Fruit fly (Drosophila melanogaster) whole organism, embryonic: ENCODE results near the gene Rpn10.

Experiments
- Abd-B ChIP-seq: fragments of 200-800 bp; sonication (Bioruptor generic); optimal IDR thresholded peaks from 2 replicates; lab custom pipeline; 2018; ENCODE audit warnings: missing biosample characterization, mild to moderate bottlenecking, missing genetic modification characterization, moderate library complexity
- Atf-2 ChIP-seq: fragments of 200-800 bp; sonication (Bioruptor generic); optimal IDR thresholded peaks from 2 replicates; lab custom pipeline; 2016; ENCODE audit warnings: missing biosample characterization, missing genetic modification characterization
- BEAF-32 ChIP-seq: fragments of 200-800 bp; sonication (Bioruptor generic); optimal IDR thresholded peaks from 3 replicates; lab custom pipeline; 2017; ENCODE audit warnings: missing biosample characterization, missing genetic modification characterization, mild to moderate bottlenecking, moderate library complexity, missing genetic modification reagents
- CG10431 ChIP-seq: fragments of 200-800 bp; sonication (Bioruptor generic); optimal IDR thresholded peaks from 3 replicates; lab custom pipeline; 2018; ENCODE audit warnings: missing biosample characterization, mild to moderate bottlenecking, missing genetic modification characterization
- CG12104 ChIP-seq: fragments of 200-800 bp; sonication (Bioruptor generic); optimal IDR thresholded peaks from 3 replicates; lab custom pipeline; 2016; ENCODE audit warnings: missing biosample characterization, missing genetic modification characterization
- CG13123 ChIP-seq: fragments of 200-800 bp; sonication (Bioruptor generic); optimal IDR thresholded peaks from 2 replicates; lab custom pipeline; 2016; ENCODE audit warnings: missing biosample characterization, missing genetic modification characterization
- CG14710 ChIP-seq: fragments of 200-800 bp; sonication (Bioruptor generic); optimal IDR thresholded peaks from 3 replicates; lab custom pipeline; 2019; ENCODE audit warnings: missing biosample characterization, mild to moderate bottlenecking, missing genetic modification characterization, moderate library complexity
- CG15514 ChIP-seq: fragments of 200-800 bp; sonication (Bioruptor generic); optimal IDR thresholded peaks from 3 replicates; lab custom pipeline; 2017; ENCODE audit warnings: missing biosample characterization, missing genetic modification characterization, mild to moderate bottlenecking, moderate library complexity, missing genetic modification reagents
- CG15601 ChIP-seq: fragments of 200-800 bp; sonication (Bioruptor generic); optimal IDR thresholded peaks from 3 replicates; lab custom pipeline; 2019; ENCODE audit warnings: missing biosample characterization, mild to moderate bottlenecking, missing genetic modification characterization, moderate library complexity
- CG16863 ChIP-seq: fragments of 200-800 bp; sonication (Bioruptor generic); optimal IDR thresholded peaks from 3 replicates; lab custom pipeline; 2016; ENCODE audit warnings: missing biosample characterization, missing genetic modification characterization
- CG17186 ChIP-seq: fragments of 200-800 bp; sonication (Bioruptor generic); optimal IDR thresholded peaks from 3 replicates; lab custom pipeline; 2017; ENCODE audit warnings: missing biosample characterization, missing genetic modification reagents, missing genetic modification characterization
- CG17829 ChIP-seq: fragments of 200-800 bp; optimal IDR thresholded peaks from 2 replicates; lab custom pipeline; 2019; ENCODE audit warnings: missing biosample characterization, mild to moderate bottlenecking, missing genetic modification characterization, moderate library complexity
- CG2116 ChIP-seq: fragments of 200-800 bp; sonication (Bioruptor generic); optimal IDR thresholded peaks from 3 replicates; lab custom pipeline; 2018; ENCODE audit warnings: missing biosample characterization, mild to moderate bottlenecking, missing genetic modification characterization
- CG3847 ChIP-seq: fragments of 200-800 bp; sonication (Bioruptor generic); IDR thresholded peaks from 2 replicates; pipeline ENCODE4 v1.3.6; 2022; ENCODE audit warnings: missing biosample characterization, missing genetic modification characterization
- CG3995 ChIP-seq: fragments of 200-800 bp; sonication (Bioruptor generic); optimal IDR thresholded peaks from 3 replicates; lab custom pipeline; 2016; ENCODE audit warnings: missing biosample characterization, missing genetic modification characterization
- CG42726 ChIP-seq: fragments of 200-800 bp; sonication (Bioruptor generic); IDR thresholded peaks from 2 replicates; pipeline ENCODE4 v1.3.6; 2022; ENCODE audit warnings: missing biosample characterization, missing genetic modification characterization; ENCODE audit not compliant: partially characterized antibody
- CG4282 ChIP-seq: fragments of 200-800 bp; sonication (Bioruptor generic); optimal IDR thresholded peaks from 2 replicates; lab custom pipeline; 2016; ENCODE audit warnings: missing biosample characterization, missing genetic modification characterization
- CG6654 ChIP-seq: fragments of 200-800 bp; sonication (Bioruptor generic); optimal IDR thresholded peaks from 2 replicates; lab custom pipeline; 2017; ENCODE audit warnings: missing biosample characterization, mild to moderate bottlenecking, missing genetic modification characterization
- D19A ChIP-seq: fragments of 200-800 bp; optimal IDR thresholded peaks from 3 replicates; lab custom pipeline; 2019; ENCODE audit warnings: missing biosample characterization, mild to moderate bottlenecking, missing genetic modification characterization, moderate library complexity
- Dad ChIP-seq: fragments of 200-800 bp; sonication (Bioruptor generic); optimal IDR thresholded peaks from 3 replicates; lab custom pipeline; 2016; ENCODE audit warnings: missing biosample characterization, missing genetic modification characterization
- Deaf1 ChIP-seq: fragments of 200-800 bp; optimal IDR thresholded peaks from 3 replicates; lab custom pipeline; 2019; ENCODE audit warnings: missing biosample characterization, mild to moderate bottlenecking, missing genetic modification characterization, moderate library complexity
- GATAe ChIP-seq: fragments of 200-800 bp; sonication (Bioruptor generic); conservative IDR thresholded peaks from 2 replicates; pipeline ENCODE4 v1.3.6; 2022; ENCODE audit warnings: missing biosample characterization, missing genetic modification characterization
- MBD-R2 ChIP-seq: fragments of 200-800 bp; sonication (Bioruptor generic); IDR thresholded peaks from 2 replicates; pipeline ENCODE4 v1.3.6; 2022; ENCODE audit warnings: missing biosample characterization, missing genetic modification characterization
- MESR4 ChIP-seq: fragments of 200-800 bp; sonication (Bioruptor generic); optimal IDR thresholded peaks from 2 replicates; lab custom pipeline; 2018; ENCODE audit warnings: missing biosample characterization, mild to moderate bottlenecking, missing genetic modification characterization, moderate library complexity
- Opbp ChIP-seq: fragments of 200-800 bp; sonication (Bioruptor generic); IDR thresholded peaks from 3 replicates; pipeline ENCODE4 v1.3.6; 2022; ENCODE audit warnings: missing biosample characterization, missing genetic modification characterization; ENCODE audit not compliant: partially characterized antibody
- Sry-β ChIP-seq: fragments of 200-800 bp; sonication (Bioruptor generic); optimal IDR thresholded peaks from 2 replicates; lab custom pipeline; 2018; ENCODE audit warnings: missing biosample characterization, mild to moderate bottlenecking, missing genetic modification characterization, moderate library complexity
- Trl ChIP-seq, 3 experiments: fragments of >200 bp in 2 of 3; fragments of 200-800 bp in 1 of 3; sonication (Bioruptor generic) in 1 of 3; optimal IDR thresholded peaks; 2 replicates in 1 of 3; 3 replicates in 2 of 3; lab custom pipeline; 2016 to 2017; ENCODE audit warnings: missing biosample characterization in 1 of 3, missing genetic modification characterization in 1 of 3
- ac ChIP-seq: fragments of 200-800 bp; sonication (Bioruptor generic); optimal IDR thresholded peaks from 3 replicates; lab custom pipeline; 2017; ENCODE audit warnings: missing biosample characterization, mild to moderate bottlenecking, missing genetic modification characterization
- amos ChIP-seq: fragments of 200-800 bp; sonication (Bioruptor generic); IDR thresholded peaks from 2 replicates; pipeline ENCODE4 v1.3.6; 2022; ENCODE audit warnings: missing biosample characterization, missing genetic modification characterization; ENCODE audit not compliant: partially characterized antibody
- bcd ChIP-seq: fragments of 200-800 bp; sonication (Bioruptor generic); optimal IDR thresholded peaks from 2 replicates; lab custom pipeline; 2017; ENCODE audit warnings: missing biosample characterization, mild to moderate bottlenecking, missing genetic modification characterization
- da ChIP-seq: fragments of 200-800 bp; sonication (Bioruptor generic); optimal IDR thresholded peaks from 2 replicates; lab custom pipeline; 2016; ENCODE audit warnings: missing biosample characterization, missing genetic modification characterization
- dmrt11E ChIP-seq: fragments of 200-800 bp; sonication (Bioruptor generic); optimal IDR thresholded peaks from 3 replicates; lab custom pipeline; 2018; ENCODE audit warnings: missing biosample characterization, mild to moderate bottlenecking, missing genetic modification characterization, moderate library complexity
- gce ChIP-seq: fragments of 200-800 bp; sonication (Bioruptor generic); IDR thresholded peaks from 3 replicates; pipeline ENCODE4 v1.3.6; 2022; ENCODE audit warnings: missing biosample characterization, missing genetic modification characterization
- gro ChIP-seq: fragments of 200-800 bp; sonication (Bioruptor generic); optimal IDR thresholded peaks from 2 replicates; lab custom pipeline; 2016; ENCODE audit warnings: missing biosample characterization, missing genetic modification characterization
- hkb ChIP-seq, 2 experiments: fragments of 200-800 bp in 1 of 2; fragments of >200 bp in 1 of 2; sonication (Bioruptor generic) in 1 of 2; IDR thresholded peaks in 1 of 2; optimal IDR thresholded peaks in 1 of 2; 2 replicates each; pipeline versions ENCODE4 v1.3.6 to Lab custom; 2017 to 2022; ENCODE audit warnings: missing biosample characterization in 1 of 2, missing genetic modification characterization in 1 of 2
- insv ChIP-seq, 2 experiments: fragments of 200-800 bp; sonication (Bioruptor generic); optimal IDR thresholded peaks; 3 replicates each; lab custom pipeline; 2016 to 2018; ENCODE audit warnings: missing biosample characterization in 2 of 2, missing genetic modification characterization in 2 of 2
- jing ChIP-seq: fragments of 200-800 bp; sonication (Bioruptor generic); optimal IDR thresholded peaks from 2 replicates; lab custom pipeline; 2018; ENCODE audit warnings: missing biosample characterization, mild to moderate bottlenecking, missing genetic modification characterization
- knrl ChIP-seq: fragments of 200-800 bp; sonication (Bioruptor generic); IDR thresholded peaks from 3 replicates; pipeline ENCODE4 v1.3.6; 2022; ENCODE audit warnings: missing biosample characterization, missing genetic modification characterization; ENCODE audit not compliant: partially characterized antibody
- pb ChIP-seq: fragments of 200-800 bp; sonication (Bioruptor generic); optimal IDR thresholded peaks from 3 replicates; lab custom pipeline; 2016; ENCODE audit warnings: missing biosample characterization, missing genetic modification characterization
- phol ChIP-seq: fragments of 200-800 bp; sonication (Bioruptor generic); optimal IDR thresholded peaks from 3 replicates; lab custom pipeline; 2018; ENCODE audit warnings: missing biosample characterization, mild to moderate bottlenecking, missing genetic modification characterization, moderate library complexity
- prd ChIP-seq, 3 experiments: fragments of >200 bp in 2 of 3; fragments of 200-800 bp in 1 of 3; sonication (Bioruptor generic) in 1 of 3; optimal IDR thresholded peaks in 2 of 3; IDR thresholded peaks in 1 of 3; 2 replicates in 2 of 3; 3 replicates in 1 of 3; pipeline versions ENCODE4 v1.3.6 to Lab custom; 2017 to 2022; ENCODE audit warnings: missing biosample characterization in 1 of 3, missing genetic modification characterization in 1 of 3
- salm ChIP-seq: fragments of 200-800 bp; sonication (Bioruptor generic); optimal IDR thresholded peaks from 2 replicates; lab custom pipeline; 2018; ENCODE audit warnings: missing biosample characterization, mild to moderate bottlenecking, missing genetic modification characterization
- tap ChIP-seq: fragments of 200-800 bp; optimal IDR thresholded peaks from 3 replicates; lab custom pipeline; 2019; ENCODE audit warnings: missing biosample characterization, mild to moderate bottlenecking, missing genetic modification characterization, moderate library complexity
- twi ChIP-seq: fragments of 200-800 bp; optimal IDR thresholded peaks from 2 replicates; lab custom pipeline; 2019; ENCODE audit warnings: missing biosample characterization, mild to moderate bottlenecking, missing genetic modification characterization, moderate library complexity
- unc-4 ChIP-seq: fragments of 200-800 bp; sonication (Bioruptor generic); IDR thresholded peaks from 2 replicates; pipeline ENCODE4 v1.3.6; 2022; ENCODE audit warnings: missing biosample characterization, missing genetic modification characterization; ENCODE audit not compliant: partially characterized antibody
- zf30C ChIP-seq: fragments of 200-800 bp; sonication (Bioruptor generic); optimal IDR thresholded peaks from 3 replicates; lab custom pipeline; 2018; ENCODE audit warnings: missing biosample characterization, mild to moderate bottlenecking, missing genetic modification characterization
- zfh2 ChIP-seq: fragments of 200-800 bp; sonication (Bioruptor generic); optimal IDR thresholded peaks from 2 replicates; lab custom pipeline; 2016; ENCODE audit warnings: missing biosample characterization, missing genetic modification characterization

Gene Rpn10

DNA sequence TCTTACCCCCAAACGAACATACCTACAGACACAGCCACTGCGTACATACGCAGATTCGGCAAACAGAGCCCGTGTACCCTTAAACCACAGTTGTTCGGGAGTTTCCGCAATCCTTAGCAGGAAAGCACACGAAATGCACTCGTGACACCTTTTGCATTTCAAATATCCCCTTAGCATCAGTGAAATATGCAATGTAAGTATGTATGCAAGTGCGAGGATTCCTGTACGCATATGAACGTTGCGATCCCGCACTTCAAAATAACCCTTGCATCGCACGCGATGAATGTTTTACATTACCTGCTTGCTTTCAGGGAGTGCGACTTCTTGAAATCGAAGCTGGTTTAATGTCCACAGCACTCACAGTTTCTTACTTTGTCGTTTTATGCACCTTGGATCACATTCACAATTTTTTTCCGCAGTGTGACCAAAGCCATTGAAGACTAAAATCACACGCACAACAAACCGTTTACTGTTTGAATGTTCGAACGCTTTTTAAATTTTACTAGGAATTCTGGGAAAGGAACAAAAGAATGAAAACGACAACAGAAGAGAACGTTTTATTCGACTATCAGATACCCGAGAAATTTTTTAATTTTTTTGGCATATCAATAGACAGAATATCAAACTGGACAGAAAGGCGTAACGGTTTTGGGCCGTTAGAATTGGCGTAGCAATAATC is 3.4 kb upstream of the Rpn10 start, which contains the start of gene Mkrn1 (continued):
- no peak for TF ChIP-seq Sry-β (GFP tag; lab: Kevin White, UChicago)
- TF ChIP-seq unc-4 (GFP tag; lab: Robert Waterston, UW), result peak; percentile 41; the same call in 1 of the 2 replicates
- TF ChIP-seq CG13123, result no peak
- TF ChIP-seq zfh2 (GFP tag; lab: Kevin White, UChicago), result no peak
- TF ChIP-seq zf30C (GFP tag; lab: Kevin White, UChicago), result no peak
- TF ChIP-seq hkb (optimal IDR thresholded peaks at IDR 0.05; lab: Kevin White, UChicago), result no peak
- TF ChIP-seq hkb (GFP tag; IDR thresholded peaks at IDR 0.05; lab: Robert Waterston, UW), result no peak
- TF ChIP-seq BEAF-32 (GFP tag; lab: Kevin White, UChicago), result peak; percentile 53
- TF ChIP-seq CG3995 (GFP tag; lab: Kevin White, UChicago), result peak; percentile 43
- TF ChIP-seq tap (tag; lab: Kevin White, UChicago), result no peak
- TF ChIP-seq knrl (GFP tag; lab: Robert Waterston, UW), result peak; percentile 58; the same call in 2 of the 3 replicates
- TF ChIP-seq dmrt11E (tag; lab: Kevin White, UChicago), result no peak
- TF ChIP-seq amos (GFP tag; lab: Robert Waterston, UW), result peak; percentile 54; the same call in 1 of the 2 replicates
- peak; percentile 44 for TF ChIP-seq D19A (tag; lab: Kevin White, UChicago)
- TF ChIP-seq gce (GFP tag; lab: Robert Waterston, UW), result no peak
- TF ChIP-seq CG6654, result no peak
- TF ChIP-seq Dad (GFP tag; lab: Kevin White, UChicago), result no peak
- no peak for TF ChIP-seq salm (tag; lab: Kevin White, UChicago)
- no peak for TF ChIP-seq GATAe (GFP tag; lab: Robert Waterston, UW)
- TF ChIP-seq twi (tag; lab: Kevin White, UChicago), result no peak
- peak; percentile 79 for TF ChIP-seq Opbp
- peak; percentile 40 for TF ChIP-seq CG17186 (GFP tag; lab: Kevin White, UChicago)
- TF ChIP-seq CG10431, result peak; percentile 2
- no peak for TF ChIP-seq Deaf1 (tag; lab: Kevin White, UChicago)
- TF ChIP-seq CG12104 (GFP tag; lab: Kevin White, UChicago), result no peak
- no peak for TF ChIP-seq pb
- no peak for TF ChIP-seq CG4282
- no peak for TF ChIP-seq Trl (optimal IDR thresholded peaks at IDR 0.05; lab: Kevin White, UChicago)
- TF ChIP-seq Trl (GFP tag; optimal IDR thresholded peaks at IDR 0.05; lab: Kevin White, UChicago), result no peak
- TF ChIP-seq Abd-B (GFP tag; lab: Kevin White, UChicago), result no peak
- no peak for TF ChIP-seq CG3847 (GFP tag; lab: Robert Waterston, UW)
- TF ChIP-seq CG42726 (GFP tag; lab: Robert Waterston, UW), result peak; percentile 51; the same call in 1 of the 2 replicates
- peak; percentile 47 for TF ChIP-seq CG17829 (tag; lab: Kevin White, UChicago)
- peak; percentile 65 for TF ChIP-seq MBD-R2 (GFP tag; lab: Robert Waterston, UW)
- no peak for TF ChIP-seq bcd (GFP tag; lab: Kevin White, UChicago)
- peak; percentile 9 for TF ChIP-seq CG2116 (GFP tag; lab: Kevin White, UChicago)
- no peak for TF ChIP-seq CG15514 (GFP tag; lab: Kevin White, UChicago)
- no peak for TF ChIP-seq da (GFP tag; lab: Kevin White, UChicago)
- TF ChIP-seq ac (GFP tag; lab: Kevin White, UChicago), result no peak
- TF ChIP-seq CG14710 (tag; lab: Kevin White, UChicago), result peak; percentile 44
- TF ChIP-seq jing, result no peak
- TF ChIP-seq insv (GFP tag; optimal IDR thresholded peaks at IDR 0.05; lab: Kevin White, UChicago), result no peak
- no peak for TF ChIP-seq CG15601 (tag; lab: Kevin White, UChicago)
- TF ChIP-seq prd (optimal IDR thresholded peaks at IDR 0.05; lab: Kevin White, UChicago), result no peak
- TF ChIP-seq prd (GFP tag; IDR thresholded peaks at IDR 0.05; lab: Robert Waterston, UW), result no peak
- TF ChIP-seq Atf-2 (GFP tag; lab: Kevin White, UChicago), result no peak
- TF ChIP-seq MESR4 (GFP tag; lab: Kevin White, UChicago), result peak; percentile 97
- no peak for TF ChIP-seq CG16863
- peak; percentile 35 for TF ChIP-seq gro
- peak; percentile 13 for TF ChIP-seq phol (tag; lab: Kevin White, UChicago)
